Fruit fly (Drosophila melanogaster) whole organism, prepupa: ENCODE data around the gene CG44140.

Experiments used
- CG10631 ChIP-seq: fragments of 200-800 bp; sonication (Bioruptor generic); optimal IDR thresholded peaks from 2 replicates; lab custom pipeline; 2016; ENCODE audit warnings: missing biosample characterization, missing genetic modification characterization
- CG6276 ChIP-seq: fragments of 200-800 bp; sonication (Bioruptor generic); optimal IDR thresholded peaks from 2 replicates; lab custom pipeline; 2017; ENCODE audit warnings: missing biosample characterization, mild to moderate bottlenecking, missing genetic modification characterization
- CG6792 ChIP-seq: fragments of 200-800 bp; sonication (Bioruptor generic); optimal IDR thresholded peaks from 3 replicates; lab custom pipeline; 2016; ENCODE audit warnings: missing biosample characterization, missing genetic modification characterization
- Eip78C ChIP-seq: fragments of 200-800 bp; sonication (Bioruptor generic); peaks from one replicate; lab custom pipeline; 2016; ENCODE audit warnings: missing biosample characterization, missing genetic modification characterization
- Ets96B ChIP-seq: fragments of 200-800 bp; optimal IDR thresholded peaks from 2 replicates; lab custom pipeline; 2019; ENCODE audit warnings: missing biosample characterization, mild to moderate bottlenecking, missing genetic modification characterization, moderate library complexity
- Hr39 ChIP-seq: fragments of 200-800 bp; sonication (Bioruptor generic); optimal IDR thresholded peaks from 2 replicates; lab custom pipeline; 2016; ENCODE audit warnings: missing biosample characterization, missing genetic modification characterization
- Hr4 ChIP-seq: fragments of 200-800 bp; sonication (Bioruptor generic); optimal IDR thresholded peaks from 3 replicates; lab custom pipeline; 2016; ENCODE audit warnings: missing biosample characterization, missing genetic modification characterization
- Lpt ChIP-seq: fragments of 200-800 bp; sonication (Bioruptor generic); optimal IDR thresholded peaks from 3 replicates; lab custom pipeline; 2016; ENCODE audit warnings: missing biosample characterization, missing genetic modification characterization
- OdsH ChIP-seq: fragments of 200-800 bp; sonication (Bioruptor generic); optimal IDR thresholded peaks from 3 replicates; lab custom pipeline; 2016; ENCODE audit warnings: missing biosample characterization, missing genetic modification characterization
- acj6 ChIP-seq: fragments of 200-800 bp; sonication (Bioruptor generic); optimal IDR thresholded peaks from 3 replicates; lab custom pipeline; 2016; ENCODE audit warnings: missing biosample characterization, missing genetic modification characterization
- cyc ChIP-seq: fragments of 200-800 bp; sonication (Bioruptor generic); optimal IDR thresholded peaks from 3 replicates; lab custom pipeline; 2016; ENCODE audit warnings: missing biosample characterization, missing genetic modification characterization
- esn ChIP-seq: fragments of 200-800 bp; sonication (Bioruptor generic); optimal IDR thresholded peaks from 2 replicates; lab custom pipeline; 2016; ENCODE audit warnings: missing biosample characterization, mild to moderate bottlenecking, missing genetic modification characterization, moderate library complexity
- pdm3 ChIP-seq: fragments of 200-800 bp; sonication (Bioruptor generic); optimal IDR thresholded peaks from 3 replicates; lab custom pipeline; 2016; ENCODE audit warnings: missing biosample characterization, missing genetic modification characterization
- svp ChIP-seq: fragments of 200-800 bp; sonication (Bioruptor generic); peaks from one replicate; lab custom pipeline; 2016; ENCODE audit warnings: missing biosample characterization, missing genetic modification characterization

- TF ChIP-seq Eip78C (GFP tag; lab: Kevin White, UChicago) (peak; percentile 88), CG10631 (peak; percentile 95), pdm3 (GFP tag; lab: Kevin White, UChicago) (peak; percentile 94), Ets96B (tag; lab: Kevin White, UChicago) (peak; percentile 2), CG6792 (GFP tag; lab: Kevin White, UChicago) (peak; percentile 95), CG6276 (GFP tag; lab: Kevin White, UChicago) (no peak), esn (peak; percentile 98), Hr4 (GFP tag; lab: Kevin White, UChicago) (peak; percentile 35), OdsH (GFP tag; lab: Kevin White, UChicago) (peak; percentile 92), svp (peak; percentile 91), cyc (GFP tag; lab: Kevin White, UChicago) (peak; percentile 48), acj6 (peak; percentile 96), Hr39 (GFP tag; lab: Kevin White, UChicago) (peak; percentile 97), Lpt (GFP tag; lab: Kevin White, UChicago) (peak; percentile 69)
Measured at dm6 chr2L:15743578-15743977, 49.3 kb upstream of the CG44140 start.
